Worm (Caenorhabditis elegans) whole organism, mixed stage, embryonic: ENCODE measurements around the gene C04E12.2.

Experiments
- ceh-39 ChIP-seq: fragments of 150-350 bp; optimal IDR thresholded peaks from 2 replicates; lab custom pipeline; 2014; ENCODE audit warnings: missing biosample characterization, missing genetic modification characterization
- unc-39 ChIP-seq: fragments of 150-350 bp; optimal IDR thresholded peaks from 2 replicates; lab custom pipeline; 2014; ENCODE audit warnings: missing biosample characterization, missing genetic modification characterization

- TF ChIP-seq unc-39 (no peak), ceh-39 (tag; lab: Kevin White, UChicago) (no peak)
Measured at ce11 chrV:3376973-3377372, 9.1 kb downstream of the C04E12.2 start, which contains the start of gene srbc-2.
